Worm (Caenorhabditis elegans): ENCODE measurements around the gene mrps-24.

mrps-24 gene

DNA sequence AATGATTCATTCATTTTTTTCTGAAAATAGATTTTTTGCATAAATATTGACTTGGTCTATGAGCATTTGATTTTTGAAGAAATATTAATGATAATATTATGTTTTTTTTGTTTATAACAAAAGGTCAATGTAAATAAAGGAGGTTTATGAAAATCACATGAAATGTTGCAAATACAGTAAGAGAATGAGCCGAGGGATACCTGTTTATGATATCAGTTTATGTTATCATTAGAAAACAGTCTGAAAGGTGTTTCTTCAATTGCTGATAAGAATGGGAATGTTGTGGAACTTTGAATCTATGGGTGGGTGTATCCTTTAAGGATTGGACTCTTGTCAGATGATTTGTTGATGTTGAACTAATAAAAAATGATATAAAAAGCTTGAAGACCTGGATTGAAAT is 24.3 kb downstream of the mrps-24 start:
- TF ChIP-seq daf-16 (GFP tag; optimal IDR thresholded peaks at IDR 0.05) (no peak), daf-16 (tag; optimal IDR thresholded peaks at IDR 0.05) (peak; percentile 93), lin-38 (GFP tag; IDR thresholded peaks at IDR 0.05) (no peak)

DNA sequence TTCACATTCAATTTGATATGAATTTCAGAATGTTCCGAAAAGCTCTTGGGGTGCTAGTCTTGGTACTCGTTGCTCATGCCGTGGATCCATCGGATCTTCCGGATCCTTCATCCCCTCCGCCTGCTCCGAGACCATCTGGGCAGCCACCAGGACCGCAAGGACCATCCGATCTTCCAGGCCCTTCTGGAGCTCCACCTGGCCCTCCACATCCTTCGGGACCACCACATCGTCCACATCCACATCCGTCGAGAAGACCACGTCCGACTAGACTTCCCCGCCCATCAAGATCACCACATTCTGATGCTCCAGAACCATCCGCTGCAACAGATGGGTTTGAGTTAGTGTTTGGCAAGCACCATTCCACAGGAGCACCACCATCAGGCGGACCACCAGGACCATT is 24.8 kb downstream of the mrps-24 start, which contains the start of gene clx-1:
Gene clx-1, plus strand, starts transcription at position 30 of the 400 bp plus-strand sequence.
- TF ChIP-seq F26F4.8 (GFP tag; conservative IDR thresholded peaks at IDR 0.05): no peak
- peak; percentile 91 for TF ChIP-seq set-16 (GFP tag; IDR thresholded peaks at IDR 0.05)

- TF ChIP-seq dpl-1 (GFP tag; optimal IDR thresholded peaks at IDR 0.05): no peak
- TF ChIP-seq ztf-11 (tag; optimal IDR thresholded peaks at IDR 0.05): no peak
- TF ChIP-seq mdl-1 (tag; optimal IDR thresholded peaks at IDR 0.05): no peak
- no peak for TF ChIP-seq nhr-41 (GFP tag; IDR thresholded peaks at IDR 0.05)
- no peak for TF ChIP-seq hlh-30 (tag; optimal IDR thresholded peaks at IDR 0.05; ENCODE audit: insufficient read depth)
- TF ChIP-seq pqm-1 (tag; optimal IDR thresholded peaks at IDR 0.05): no peak
- no peak for TF ChIP-seq ceh-20 (GFP tag; IDR thresholded peaks at IDR 0.05)
- TF ChIP-seq cey-2 (tag; optimal IDR thresholded peaks at IDR 0.05; ENCODE audit: borderline replicate concordance, insufficient read depth): no peak
- no peak for TF ChIP-seq lin-38 (GFP tag; IDR thresholded peaks at IDR 0.05)
- no peak for TF ChIP-seq madf-9 (GFP tag; conservative IDR thresholded peaks at IDR 0.05)
- TF ChIP-seq R02D3.7 (tag; optimal IDR thresholded peaks at IDR 0.05): no peak
- no peak for TF ChIP-seq unc-39 (tag; optimal IDR thresholded peaks at IDR 0.05)
- no peak for TF ChIP-seq nhr-11 (tag; optimal IDR thresholded peaks at IDR 0.05)
- TF ChIP-seq mxl-3 (GFP tag; optimal IDR thresholded peaks at IDR 0.05): no peak
- no peak for TF ChIP-seq nhr-111 (GFP tag; optimal IDR thresholded peaks at IDR 0.05)
Observed at ce11 chrIV:7736616-7737015, 26.8 kb downstream of the mrps-24 start.

DNA sequence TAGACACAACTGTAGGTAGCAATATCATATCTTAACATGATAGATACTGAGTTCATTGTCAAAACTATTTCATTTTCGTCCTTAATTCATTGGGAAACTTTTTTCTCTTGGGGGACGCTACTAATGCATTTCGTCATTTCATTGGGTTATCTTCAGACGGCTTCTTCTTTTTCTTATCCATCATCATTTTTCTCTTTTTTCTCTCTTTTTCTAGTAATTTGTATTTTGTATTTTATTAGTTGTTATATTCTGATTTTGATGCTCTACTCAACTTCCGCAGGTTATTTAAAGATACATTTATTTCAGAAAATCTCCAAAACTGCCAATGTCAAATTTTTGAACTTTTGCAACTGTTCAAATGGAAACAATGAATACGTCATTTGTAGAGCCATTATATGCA is 33.7 kb downstream of the mrps-24 start, which contains the start of gene npr-35:
Gene npr-35, plus strand, starts transcription at position 301 of the 400 bp plus-strand sequence.
- TF ChIP-seq nhr-111 (GFP tag; optimal IDR thresholded peaks at IDR 0.05) (no peak), pqm-1 (tag; optimal IDR thresholded peaks at IDR 0.05) (no peak), T20F7.1 (GFP tag; optimal IDR thresholded peaks at IDR 0.05) (no peak), unc-62 (GFP tag; optimal IDR thresholded peaks at IDR 0.05 in 1 of 2) (peak in 1 of 2 experiments; percentile 80), unc-62 (tag; optimal IDR thresholded peaks at IDR 0.05) (no peak)

- TF ChIP-seq unc-62 (GFP tag; optimal IDR thresholded peaks at IDR 0.05 in 1 of 2) (peak in 1 of 2 experiments; percentile 26), unc-62 (tag; optimal IDR thresholded peaks at IDR 0.05) (no peak), madf-9 (GFP tag; conservative IDR thresholded peaks at IDR 0.05) (no peak), ceh-82 (tag; optimal IDR thresholded peaks at IDR 0.05) (no peak), nhr-28 (tag; optimal IDR thresholded peaks at IDR 0.05) (peak; percentile 80), ama-1 (optimal IDR thresholded peaks at IDR 0.05) (no peak), ceh-32 (tag; optimal IDR thresholded peaks at IDR 0.05; ENCODE audit: poor library complexity) (no peak), pqm-1 (tag; optimal IDR thresholded peaks at IDR 0.05) (peak; percentile 96), daf-16 (GFP tag; optimal IDR thresholded peaks at IDR 0.05) (no peak), daf-16 (tag; optimal IDR thresholded peaks at IDR 0.05) (peak; percentile 93), zag-1 (tag; optimal IDR thresholded peaks at IDR 0.05) (no peak), dmd-6 (GFP tag; IDR thresholded peaks at IDR 0.05) (peak; percentile 7; the same call in 1 of the 2 replicates)
Observed at ce11 chrIV:7747838-7748237, 38.0 kb downstream of the mrps-24 start, which contains the start of gene klo-1. TSS of gene klo-1 (minus strand) at chrIV:7748225.

DNA sequence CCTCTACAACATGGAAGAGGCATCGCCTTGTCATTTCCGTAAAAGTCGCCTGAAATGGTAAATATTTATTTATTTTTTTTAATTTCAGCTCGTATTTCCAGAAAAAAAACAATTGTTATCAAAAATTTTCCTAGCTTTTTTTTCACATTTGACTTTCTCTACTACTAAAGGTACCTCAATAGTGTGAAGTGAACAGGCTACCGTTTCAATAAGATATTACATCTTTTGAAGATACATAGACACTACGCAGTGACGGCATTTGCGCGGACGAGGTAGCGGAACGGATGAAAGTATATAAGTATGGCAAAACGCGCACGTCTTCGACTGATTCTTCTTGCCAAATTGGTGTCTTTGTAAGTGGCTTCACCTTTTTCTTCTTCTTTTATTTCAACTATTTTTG is 43.3 kb downstream of the mrps-24 start, which contains the start of gene col-14:
Gene col-14, plus strand, starts transcription at position 301 of the 400 bp plus-strand sequence.
- TF ChIP-seq D1046.2 (GFP tag; IDR thresholded peaks at IDR 0.05): no peak
- TF ChIP-seq zfp-2 (tag; optimal IDR thresholded peaks at IDR 0.05): no peak
- no peak for TF ChIP-seq cey-2 (tag; optimal IDR thresholded peaks at IDR 0.05; ENCODE audit: borderline replicate concordance, insufficient read depth)
- TF ChIP-seq sdz-12 (GFP tag; optimal IDR thresholded peaks at IDR 0.05): no peak
- TF ChIP-seq F26F4.8 (GFP tag; conservative IDR thresholded peaks at IDR 0.05): no peak
- no peak for TF ChIP-seq snpc-1.2 (GFP tag; IDR thresholded peaks at IDR 0.05)
- no peak for TF ChIP-seq ZK337.2 (GFP tag; IDR thresholded peaks at IDR 0.05)
- no peak for TF ChIP-seq nhr-102 (tag; optimal IDR thresholded peaks at IDR 0.05)
- TF ChIP-seq zag-1 (tag; optimal IDR thresholded peaks at IDR 0.05): no peak
- TF ChIP-seq hlh-30 (tag; optimal IDR thresholded peaks at IDR 0.05; ENCODE audit: insufficient read depth): no peak
- TF ChIP-seq vab-7 (GFP tag; IDR thresholded peaks at IDR 0.05): no peak

Data from whole organism, L4 larva.